Fruit fly (Drosophila melanogaster): ENCODE measurements around the gene Pmvk.

Pmvk gene

DNA sequence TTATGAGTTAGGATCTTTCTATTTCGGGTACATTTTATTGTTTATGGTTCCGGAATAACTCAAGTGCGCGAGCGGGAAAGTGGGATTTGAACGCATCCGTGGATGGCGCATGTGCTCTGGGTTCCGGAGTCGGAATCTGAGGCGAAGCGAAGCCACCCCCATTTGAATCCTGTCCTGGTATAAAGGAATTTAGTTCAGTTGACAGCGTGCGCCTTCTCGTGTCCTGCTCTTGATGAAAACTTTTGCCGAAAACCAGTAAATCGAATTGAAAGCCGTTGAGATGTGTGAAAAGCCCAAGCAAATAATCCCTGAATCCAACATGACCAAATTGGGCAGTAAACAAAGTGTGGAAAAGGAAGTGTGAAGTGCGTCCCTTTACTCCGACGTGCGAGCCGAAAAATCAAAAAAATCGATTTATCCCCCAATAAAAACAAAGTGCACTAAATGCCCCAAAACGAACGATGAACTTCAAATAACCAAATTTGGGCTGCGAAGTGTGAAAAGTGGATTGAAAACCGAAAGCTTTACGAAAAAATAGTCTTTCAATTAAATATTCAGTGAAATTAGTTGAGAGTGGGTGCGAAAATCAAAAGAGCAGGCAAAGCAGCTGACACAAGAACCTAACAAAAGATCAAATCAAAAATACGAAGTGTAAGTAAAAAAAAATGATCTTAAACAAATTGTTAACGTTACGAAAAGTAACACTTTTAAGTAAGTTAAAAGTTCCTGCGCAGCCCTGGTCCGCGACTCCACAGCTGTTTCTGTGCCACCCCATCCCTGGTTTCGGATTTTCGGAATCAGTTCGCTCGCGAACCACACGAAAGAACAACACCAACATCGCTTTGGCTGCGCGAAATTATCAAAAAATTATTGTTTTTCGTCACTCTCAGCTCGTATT is 6.5 kb upstream of the Pmvk start, which contains the start of gene Lar (continued):
- TF ChIP-seq CG11696 (GFP tag; IDR thresholded peaks at IDR 0.05) (no peak), zf30C (GFP tag; optimal IDR thresholded peaks at IDR 0.05) (no peak), CG15696 (tag; optimal IDR thresholded peaks at IDR 0.05) (peak; percentile 49), shn (GFP tag; optimal IDR thresholded peaks at IDR 0.05) (peak; percentile 71), BEAF-32 (GFP tag; optimal IDR thresholded peaks at IDR 0.05) (peak; percentile 47), Sry-β (GFP tag; optimal IDR thresholded peaks at IDR 0.05) (peak; percentile 26), slp2 (GFP tag; optimal IDR thresholded peaks at IDR 0.05) (peak; percentile 34), lilli (GFP tag; optimal IDR thresholded peaks at IDR 0.05) (peak; percentile 80), D19A (tag; optimal IDR thresholded peaks at IDR 0.05) (peak; percentile 38), Xrp1 (GFP tag; IDR thresholded peaks at IDR 0.05) (peak; percentile 62; the same call in 1 of the 2 replicates), CG15601 (tag; optimal IDR thresholded peaks at IDR 0.05) (peak; percentile 42), Bdp1 (GFP tag; optimal IDR thresholded peaks at IDR 0.05) (peak; percentile 42), CG10431 (GFP tag; optimal IDR thresholded peaks at IDR 0.05) (peak; percentile 53), trh (GFP tag; optimal IDR thresholded peaks at IDR 0.05) (peak; percentile 26), Hey (tag; optimal IDR thresholded peaks at IDR 0.05) (no peak), CG4404 (GFP tag; IDR thresholded peaks at IDR 0.05) (0 out of 2 replicates have a peak, but pooled peaks have one; percentile 20), Blimp-1 (GFP tag; optimal IDR thresholded peaks at IDR 0.05) (peak; percentile 37), CG9817 (tag; optimal IDR thresholded peaks at IDR 0.05) (peak; percentile 60), B-H1 (GFP tag; IDR thresholded peaks at IDR 0.05) (peak; percentile 19; the same call in 1 of the 3 replicates), Sin3A (optimal IDR thresholded peaks at IDR 0.05) (peak; percentile 68), btn (GFP tag; optimal IDR thresholded peaks at IDR 0.05) (peak; percentile 9), CG3163 (GFP tag; optimal IDR thresholded peaks at IDR 0.05) (peak; percentile 46), unc-4 (GFP tag; IDR thresholded peaks at IDR 0.05; ENCODE audit: partially characterized antibody) (peak; percentile 34; the same call in 1 of the 2 replicates), dm (GFP tag; optimal IDR thresholded peaks at IDR 0.05) (peak; percentile 42), lab (GFP tag; optimal IDR thresholded peaks at IDR 0.05) (peak; percentile 79), bsh (GFP tag; optimal IDR thresholded peaks at IDR 0.05) (peak; percentile 6 to 47), stc (GFP tag; IDR thresholded peaks at IDR 0.05) (peak; percentile 35; the same call in 1 of the 2 replicates), seq (GFP tag; IDR thresholded peaks at IDR 0.05) (no peak), CG3281 (GFP tag; optimal IDR thresholded peaks at IDR 0.05) (peak; percentile 66), CkIIα-i1 (GFP tag; IDR thresholded peaks at IDR 0.05) (0 out of 2 replicates have a peak, but pooled peaks have one; percentile 24), CG8089 (GFP tag; optimal IDR thresholded peaks at IDR 0.05) (peak; percentile 27), Spps (tag; optimal IDR thresholded peaks at IDR 0.05) (peak; percentile 10), chif (GFP tag; optimal IDR thresholded peaks at IDR 0.05) (peak in 1 of 2 experiments; percentile 52), zfh2 (GFP tag; optimal IDR thresholded peaks at IDR 0.05) (peak; percentile 68), B-H2 (GFP tag; optimal IDR thresholded peaks at IDR 0.05) (peak; percentile 73), vnd (GFP tag; IDR thresholded peaks at IDR 0.05; ENCODE audit: partially characterized antibody) (no peak), CG12299 (tag; optimal IDR thresholded peaks at IDR 0.05) (peak; percentile 19), stwl (tag; optimal IDR thresholded peaks at IDR 0.05) (peak; percentile 40), CG13894 (tag; optimal IDR thresholded peaks at IDR 0.05) (peak; percentile 62), gcm2 (GFP tag; optimal IDR thresholded peaks at IDR 0.05) (peak; percentile 47), Fer3 (tag; optimal IDR thresholded peaks at IDR 0.05) (peak; percentile 38), CG18599 (GFP tag; optimal IDR thresholded peaks at IDR 0.05) (peak; percentile 62), CG10543 (GFP tag; optimal IDR thresholded peaks at IDR 0.05) (peak; percentile 78), CG9215 (GFP tag; IDR thresholded peaks at IDR 0.05) (peak; percentile 55), CG17186 (GFP tag; optimal IDR thresholded peaks at IDR 0.05) (peak; percentile 68), cwo (GFP tag; optimal IDR thresholded peaks at IDR 0.05) (no peak), CG11560 (tag; IDR thresholded peaks at IDR 0.05) (0 out of 3 replicates have a peak, but pooled peaks have one; percentile 18)

Data from whole organism, embryonic.